Worm (Caenorhabditis elegans): ENCODE measurements around the gene pygo-1.
A peak's percentile ranks its signal among the peaks of the same experiment; 100 is the strongest.
"Not testable (repeated sequence)": the region's sequence is repeated elsewhere in the genome, so short reads cannot be mapped to it uniquely, and the experiment has no call there.

pygo-1 gene

ce11 chrIV:5088814-5089322 is 5.8 kb downstream of the pygo-1 start, which contains the start of gene ivd-1 (continued):
- peak; percentile 75 for TF ChIP-seq mxl-3 (GFP tag; optimal IDR thresholded peaks at IDR 0.05)
- TF ChIP-seq mep-1 (tag; optimal IDR thresholded peaks at IDR 0.05): peak; percentile 50
- TF ChIP-seq hlh-11 (tag; optimal IDR thresholded peaks at IDR 0.05): peak; percentile 77
- no peak for TF ChIP-seq lin-13 (GFP tag; optimal IDR thresholded peaks at IDR 0.05)

ce11 chrIV:5089795-5090528 is 6.9 kb downstream of the pygo-1 start:
- TF ChIP-seq daf-16 (GFP tag; optimal IDR thresholded peaks at IDR 0.05): not testable (repeated sequence)
- peak; percentile 66 for TF ChIP-seq daf-16 (tag; optimal IDR thresholded peaks at IDR 0.05)
- peak; percentile 62 for TF ChIP-seq pqm-1 (tag; optimal IDR thresholded peaks at IDR 0.05)
- TF ChIP-seq egl-43 (GFP tag; IDR thresholded peaks at IDR 0.05): peak; percentile 9; the same call in 1 of the 2 replicates
- peak; percentile 86 for TF ChIP-seq snpc-1.2 (GFP tag; IDR thresholded peaks at IDR 0.05)
- peak; percentile 46 for TF ChIP-seq mes-2 (tag; optimal IDR thresholded peaks at IDR 0.05; ENCODE audit: poor library complexity, severe bottlenecking)
- peak; percentile 30 for TF ChIP-seq dve-1 (tag; optimal IDR thresholded peaks at IDR 0.05; ENCODE audit: insufficient read depth)
- peak; percentile 12 for TF ChIP-seq mep-1 (tag; optimal IDR thresholded peaks at IDR 0.05)
- TF ChIP-seq hmg-1.1 (GFP tag; IDR thresholded peaks at IDR 0.05): 0 out of 2 replicates have a peak, but pooled peaks have one; percentile 29
- TF ChIP-seq aha-1 (tag): peak; percentile 30
- TF ChIP-seq duxl-1 (tag; optimal IDR thresholded peaks at IDR 0.05; ENCODE audit: poor library complexity): peak; percentile 30
- peak; percentile 27; the same call in 1 of the 2 replicates for TF ChIP-seq dmd-6 (GFP tag; IDR thresholded peaks at IDR 0.05)
- peak; percentile 57 for TF ChIP-seq hlh-11 (tag; optimal IDR thresholded peaks at IDR 0.05)
- peak in 1 of 2 experiments; percentile 78 for TF ChIP-seq lsy-2 (tag; optimal IDR thresholded peaks at IDR 0.05)
- peak; percentile 21 for TF ChIP-seq nhr-28 (tag; optimal IDR thresholded peaks at IDR 0.05)
- TF ChIP-seq lin-38 (GFP tag; IDR thresholded peaks at IDR 0.05): peak; percentile 76
- TF ChIP-seq arid-1 (GFP tag; conservative IDR thresholded peaks at IDR 0.05): peak; percentile 34; the same call in 1 of the 2 replicates

- TF ChIP-seq daf-12 (tag; optimal IDR thresholded peaks at IDR 0.05) (no peak), madf-5 (GFP tag; IDR thresholded peaks at IDR 0.05) (no peak), attf-4 (tag; optimal IDR thresholded peaks at IDR 0.05) (no peak), lin-15B (tag; optimal IDR thresholded peaks at IDR 0.05) (no peak), hlh-30 (tag; optimal IDR thresholded peaks at IDR 0.05; ENCODE audit: insufficient read depth) (no peak), mes-2 (tag; optimal IDR thresholded peaks at IDR 0.05; ENCODE audit: poor library complexity, severe bottlenecking) (peak; percentile 77), Y48G9A.11 (GFP tag; IDR thresholded peaks at IDR 0.05) (no peak), pha-4 (GFP tag; IDR thresholded peaks at IDR 0.05) (no peak), pha-4 (tag; optimal IDR thresholded peaks at IDR 0.05) (peak; percentile 42), ztf-11 (tag; optimal IDR thresholded peaks at IDR 0.05) (no peak), zip-11 (GFP tag; IDR thresholded peaks at IDR 0.05) (no peak), saeg-2 (GFP tag; IDR thresholded peaks at IDR 0.05) (no peak), lsy-2 (tag; optimal IDR thresholded peaks at IDR 0.05) (peak; percentile 85 to 99), R02D3.7 (tag; optimal IDR thresholded peaks at IDR 0.05) (no peak), ceh-32 (tag; optimal IDR thresholded peaks at IDR 0.05; ENCODE audit: poor library complexity) (no peak), nhr-76 (tag; optimal IDR thresholded peaks at IDR 0.05) (no peak), F10B5.3 (tag; optimal IDR thresholded peaks at IDR 0.05) (no peak), nhr-111 (GFP tag; optimal IDR thresholded peaks at IDR 0.05) (no peak), nhr-6 (tag; optimal IDR thresholded peaks at IDR 0.05) (peak; percentile 9), mxl-3 (GFP tag; optimal IDR thresholded peaks at IDR 0.05) (no peak), hmg-1.1 (GFP tag; IDR thresholded peaks at IDR 0.05) (no peak), mdl-1 (tag; optimal IDR thresholded peaks at IDR 0.05) (no peak), snpc-1.2 (GFP tag; IDR thresholded peaks at IDR 0.05) (peak; percentile 59; the same call in 1 of the 2 replicates), Y75B8A.6 (GFP tag; IDR thresholded peaks at IDR 0.05) (no peak), T20F7.1 (GFP tag; optimal IDR thresholded peaks at IDR 0.05) (peak; percentile 2), tag-97 (GFP tag; IDR thresholded peaks at IDR 0.05) (no peak), ZK546.5 (tag; optimal IDR thresholded peaks at IDR 0.05) (no peak), dpl-1 (GFP tag; optimal IDR thresholded peaks at IDR 0.05) (peak; percentile 52), ama-1 (optimal IDR thresholded peaks at IDR 0.05) (no peak), nhr-77 (tag; optimal IDR thresholded peaks at IDR 0.05) (no peak)
Observed at ce11 chrIV:5090993-5091793, 8.1 kb downstream of the pygo-1 start, which contains the start of the genes snpn-1 and C02B10.4. Gene snpn-1, minus strand, starts transcription at chrIV:5091043. Gene C02B10.4, plus strand, starts transcription at chrIV:5091586.
